Fruit fly (Drosophila melanogaster) whole organism, prepupa: ENCODE results near the gene Nrd1.
A peak's percentile ranks its signal among the peaks of the same experiment; 100 is the strongest.

ENCODE experiments used
- Blimp-1 ChIP-seq: fragments of 200-800 bp; sonication (Bioruptor generic); optimal IDR thresholded peaks from 3 replicates; lab custom pipeline; 2017; ENCODE audit warnings: missing biosample characterization, missing genetic modification characterization, mild to moderate bottlenecking, moderate library complexity, missing genetic modification reagents
- CG10631 ChIP-seq: fragments of 200-800 bp; sonication (Bioruptor generic); optimal IDR thresholded peaks from 2 replicates; lab custom pipeline; 2016; ENCODE audit warnings: missing biosample characterization, missing genetic modification characterization
- CG10669 ChIP-seq: fragments of 200-800 bp; sonication (Bioruptor generic); optimal IDR thresholded peaks from 3 replicates; lab custom pipeline; 2018; ENCODE audit warnings: missing biosample characterization, mild to moderate bottlenecking, missing genetic modification characterization, moderate library complexity
- CG11294 ChIP-seq: fragments of 200-800 bp; sonication (Bioruptor generic); IDR thresholded peaks from 2 replicates; pipeline ENCODE4 v1.3.6; 2022; ENCODE audit warnings: missing biosample characterization, missing genetic modification characterization
- CG11762 ChIP-seq: fragments of 200-800 bp; sonication (Bioruptor generic); optimal IDR thresholded peaks from 3 replicates; lab custom pipeline; 2016; ENCODE audit warnings: missing biosample characterization, missing genetic modification characterization; ENCODE audit not compliant: insufficient read depth
- CG11902 ChIP-seq: fragments of 200-800 bp; sonication (Bioruptor generic); optimal IDR thresholded peaks from 3 replicates; lab custom pipeline; 2016; ENCODE audit warnings: missing biosample characterization, missing genetic modification characterization
- CG15336 ChIP-seq: fragments of 200-800 bp; sonication (Bioruptor generic); IDR thresholded peaks from 2 replicates; pipeline ENCODE4 v1.3.6; 2022; ENCODE audit warnings: missing biosample characterization, missing genetic modification characterization
- CG1621 ChIP-seq: fragments of 200-800 bp; sonication (Bioruptor generic); optimal IDR thresholded peaks from 3 replicates; lab custom pipeline; 2018; ENCODE audit warnings: missing biosample characterization, mild to moderate bottlenecking, missing genetic modification characterization
- CG16779 ChIP-seq: fragments of 200-800 bp; sonication (Bioruptor generic); optimal IDR thresholded peaks from 3 replicates; lab custom pipeline; 2017; ENCODE audit warnings: missing biosample characterization, mild to moderate bottlenecking, missing genetic modification characterization
- CG3032 ChIP-seq: fragments of 200-800 bp; optimal IDR thresholded peaks from 2 replicates; lab custom pipeline; 2019; ENCODE audit warnings: missing biosample characterization, mild to moderate bottlenecking, missing genetic modification characterization, moderate library complexity
- CG31627 ChIP-seq: fragments of 200-800 bp; sonication (Bioruptor generic); optimal IDR thresholded peaks from 3 replicates; lab custom pipeline; 2016; ENCODE audit warnings: missing biosample characterization, missing genetic modification characterization
- CG32006 ChIP-seq: fragments of 200-800 bp; sonication (Bioruptor generic); optimal IDR thresholded peaks from 3 replicates; lab custom pipeline; 2017; ENCODE audit warnings: missing biosample characterization, mild to moderate bottlenecking, missing genetic modification characterization
- CG34406 ChIP-seq: fragments of 200-800 bp; sonication (Bioruptor generic); optimal IDR thresholded peaks from 3 replicates; lab custom pipeline; 2016; ENCODE audit warnings: missing biosample characterization, missing genetic modification characterization
- CG3919 ChIP-seq: fragments of 200-800 bp; sonication (Bioruptor generic); optimal IDR thresholded peaks from 3 replicates; lab custom pipeline; 2016; ENCODE audit warnings: missing biosample characterization, missing genetic modification characterization
- CG4318 ChIP-seq: fragments of 200-800 bp; sonication (Bioruptor generic); optimal IDR thresholded peaks from 3 replicates; lab custom pipeline; 2017; ENCODE audit warnings: missing biosample characterization, mild to moderate bottlenecking, missing genetic modification characterization
- CG6163 ChIP-seq: fragments of 200-800 bp; sonication (Bioruptor generic); IDR thresholded peaks from 3 replicates; pipeline ENCODE4 v1.3.6; 2022; ENCODE audit warnings: missing biosample characterization, missing genetic modification characterization
- CG6276 ChIP-seq: fragments of 200-800 bp; sonication (Bioruptor generic); optimal IDR thresholded peaks from 2 replicates; lab custom pipeline; 2017; ENCODE audit warnings: missing biosample characterization, mild to moderate bottlenecking, missing genetic modification characterization
- CG6792 ChIP-seq: fragments of 200-800 bp; sonication (Bioruptor generic); optimal IDR thresholded peaks from 3 replicates; lab custom pipeline; 2016; ENCODE audit warnings: missing biosample characterization, missing genetic modification characterization
- CG6808 ChIP-seq: fragments of 200-800 bp; sonication (Bioruptor generic); optimal IDR thresholded peaks from 3 replicates; lab custom pipeline; 2017; ENCODE audit warnings: missing biosample characterization, missing genetic modification characterization, mild to moderate bottlenecking, moderate library complexity, missing genetic modification reagents
- CG6854 ChIP-seq: fragments of 200-800 bp; sonication (Bioruptor generic); optimal IDR thresholded peaks from 2 replicates; lab custom pipeline; 2017; ENCODE audit warnings: missing biosample characterization, mild to moderate bottlenecking, missing genetic modification characterization
- CG8119 ChIP-seq: fragments of 200-800 bp; sonication (Bioruptor generic); IDR thresholded peaks from 3 replicates; pipeline ENCODE4 v1.3.6; 2022; ENCODE audit warnings: missing biosample characterization, missing genetic modification characterization
- CG8632 ChIP-seq: fragments of 200-800 bp; sonication (Bioruptor generic); optimal IDR thresholded peaks from 3 replicates; lab custom pipeline; 2016; ENCODE audit warnings: missing biosample characterization, missing genetic modification characterization
- CG9139 ChIP-seq: fragments of 200-800 bp; sonication (Bioruptor generic); optimal IDR thresholded peaks from 3 replicates; lab custom pipeline; 2017; ENCODE audit warnings: missing biosample characterization, mild to moderate bottlenecking, missing genetic modification characterization
- Eip75B ChIP-seq: fragments of 200-800 bp; sonication (Bioruptor generic); optimal IDR thresholded peaks from 3 replicates; lab custom pipeline; 2016; ENCODE audit warnings: missing biosample characterization, missing genetic modification characterization
- Eip78C ChIP-seq: fragments of 200-800 bp; sonication (Bioruptor generic); peaks from one replicate; lab custom pipeline; 2016; ENCODE audit warnings: missing biosample characterization, missing genetic modification characterization
- Ets21C ChIP-seq: fragments of 200-800 bp; sonication (Bioruptor generic); optimal IDR thresholded peaks from 3 replicates; lab custom pipeline; 2016; ENCODE audit warnings: missing biosample characterization, missing genetic modification characterization
- Gug ChIP-seq: fragments of 200-800 bp; sonication (Bioruptor generic); IDR thresholded peaks from 2 replicates; pipeline ENCODE4 v1.3.6; 2022; ENCODE audit warnings: missing biosample characterization, missing genetic modification characterization
- Hr38 ChIP-seq: sonication (Bioruptor generic); optimal IDR thresholded peaks from 2 replicates; lab custom pipeline; 2016; ENCODE audit warnings: missing biosample characterization, missing genetic modification characterization
- Hr39 ChIP-seq: fragments of 200-800 bp; sonication (Bioruptor generic); optimal IDR thresholded peaks from 2 replicates; lab custom pipeline; 2016; ENCODE audit warnings: missing biosample characterization, missing genetic modification characterization
- Lpt ChIP-seq: fragments of 200-800 bp; sonication (Bioruptor generic); optimal IDR thresholded peaks from 3 replicates; lab custom pipeline; 2016; ENCODE audit warnings: missing biosample characterization, missing genetic modification characterization
- Smox ChIP-seq: fragments of 200-800 bp; sonication (Bioruptor generic); optimal IDR thresholded peaks from 3 replicates; lab custom pipeline; 2016; ENCODE audit warnings: missing biosample characterization, missing genetic modification characterization
- Sox102F ChIP-seq: fragments of 200-800 bp; sonication (Bioruptor generic); optimal IDR thresholded peaks from 2 replicates; lab custom pipeline; 2016; ENCODE audit warnings: missing biosample characterization, mild to moderate bottlenecking, missing genetic modification characterization
- Sox14 ChIP-seq: fragments of 200-800 bp; sonication (Bioruptor generic); optimal IDR thresholded peaks from 3 replicates; lab custom pipeline; 2016; ENCODE audit warnings: missing biosample characterization, missing genetic modification characterization
- acj6 ChIP-seq: fragments of 200-800 bp; sonication (Bioruptor generic); optimal IDR thresholded peaks from 3 replicates; lab custom pipeline; 2016; ENCODE audit warnings: missing biosample characterization, missing genetic modification characterization
- cyc ChIP-seq: fragments of 200-800 bp; sonication (Bioruptor generic); optimal IDR thresholded peaks from 3 replicates; lab custom pipeline; 2016; ENCODE audit warnings: missing biosample characterization, missing genetic modification characterization
- eg ChIP-seq: fragments of 200-800 bp; sonication (Bioruptor generic); IDR thresholded peaks from 3 replicates; pipeline ENCODE4 v1.3.6; 2022; ENCODE audit warnings: missing biosample characterization, missing genetic modification characterization
- fd59A ChIP-seq: fragments of 200-800 bp; sonication (Bioruptor generic); optimal IDR thresholded peaks from 2 replicates; lab custom pipeline; 2017; ENCODE audit warnings: missing biosample characterization, mild to moderate bottlenecking, missing genetic modification characterization, missing genetic modification reagents
- fkh ChIP-seq: fragments of 200-800 bp; sonication (Bioruptor generic); optimal IDR thresholded peaks from 3 replicates; lab custom pipeline; 2017; ENCODE audit warnings: missing biosample characterization, mild to moderate bottlenecking, missing genetic modification characterization, moderate library complexity
- lz ChIP-seq: fragments of 200-800 bp; sonication (Bioruptor generic); optimal IDR thresholded peaks from 3 replicates; lab custom pipeline; 2016; ENCODE audit warnings: missing biosample characterization, missing genetic modification characterization
- pdm3 ChIP-seq: fragments of 200-800 bp; sonication (Bioruptor generic); optimal IDR thresholded peaks from 3 replicates; lab custom pipeline; 2016; ENCODE audit warnings: missing biosample characterization, missing genetic modification characterization
- salr ChIP-seq, 2 experiments: fragments of 200-800 bp; sonication (Bioruptor generic); optimal IDR thresholded peaks; 3 replicates each; lab custom pipeline; 2016 to 2018; ENCODE audit warnings: missing biosample characterization in 2 of 2, missing genetic modification characterization in 2 of 2, mild to moderate bottlenecking in 1 of 2
- ss ChIP-seq, 2 experiments: fragments of 200-800 bp; sonication (Bioruptor generic); optimal IDR thresholded peaks; 2 replicates in 1 of 2; 3 replicates in 1 of 2; lab custom pipeline; 2017 to 2018; ENCODE audit warnings: mild to moderate bottlenecking in 2 of 2, missing biosample characterization in 2 of 2, missing genetic modification characterization in 2 of 2, moderate library complexity in 1 of 2
- svp ChIP-seq: fragments of 200-800 bp; sonication (Bioruptor generic); peaks from one replicate; lab custom pipeline; 2016; ENCODE audit warnings: missing biosample characterization, missing genetic modification characterization
- vri ChIP-seq: fragments of 200-800 bp; sonication (Bioruptor generic); optimal IDR thresholded peaks from 3 replicates; lab custom pipeline; 2016; ENCODE audit warnings: missing biosample characterization, mild to moderate bottlenecking, missing genetic modification characterization

Gene Nrd1

dm6 chrX:11868866-11869265 lies at the start of gene Nrd1, which contains the start of gene CG1847:
TSS of gene Nrd1 (minus strand) at chrX:11868893.
TSS of gene CG1847 (plus strand) at chrX:11869170.
- no peak for TF ChIP-seq acj6 (GFP tag; lab: Kevin White, UChicago)
- TF ChIP-seq CG11902 (GFP tag; lab: Kevin White, UChicago) = no peak
- TF ChIP-seq cyc (GFP tag; lab: Kevin White, UChicago) = no peak
- TF ChIP-seq vri (GFP tag; lab: Kevin White, UChicago) = no peak
- TF ChIP-seq Smox (GFP tag; lab: Kevin White, UChicago) = no peak
- no peak for TF ChIP-seq Hr39 (GFP tag; lab: Kevin White, UChicago)
- TF ChIP-seq fkh (GFP tag; lab: Kevin White, UChicago) = no peak
- no peak for TF ChIP-seq CG6792 (GFP tag; lab: Kevin White, UChicago)
- TF ChIP-seq fd59A (GFP tag; lab: Kevin White, UChicago) = no peak
- TF ChIP-seq CG15336 (GFP tag; lab: Robert Waterston, UW) = no peak
- no peak for TF ChIP-seq Lpt (GFP tag; lab: Kevin White, UChicago)
- TF ChIP-seq Blimp-1 = no peak
- TF ChIP-seq CG8632 (GFP tag; lab: Kevin White, UChicago) = no peak
- TF ChIP-seq Sox14 (GFP tag; lab: Kevin White, UChicago) = no peak

DNA sequence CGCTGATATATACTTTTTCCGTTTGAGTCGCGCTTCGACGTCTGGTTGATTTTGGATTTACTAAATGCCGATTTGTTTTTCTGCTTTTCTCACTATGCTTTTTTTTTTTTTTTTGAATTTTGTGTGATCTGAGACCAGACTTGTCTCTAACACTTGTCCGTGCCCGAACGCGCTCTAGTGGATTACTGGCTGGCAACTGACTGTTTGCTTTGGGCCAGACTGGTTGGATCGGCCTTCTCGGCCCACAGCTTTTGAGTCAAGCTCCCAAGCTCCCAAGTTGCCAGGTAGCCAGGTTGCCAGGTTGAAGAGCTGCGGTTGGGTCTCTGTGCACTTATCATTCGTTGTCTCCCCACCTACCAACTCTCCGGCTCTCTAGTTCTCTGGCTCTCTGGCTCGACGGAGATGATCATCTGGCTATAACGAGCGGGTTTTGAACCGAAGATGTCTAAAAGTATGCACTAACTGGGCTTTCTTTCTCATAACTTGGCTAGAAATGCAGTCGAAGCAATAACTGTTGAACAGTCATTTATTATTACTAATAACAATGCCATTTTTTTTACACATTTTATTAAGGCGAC lies 48.5 kb upstream of the Nrd1 start, which contains the start of gene pot:
TSS of gene pot (minus strand) at position 205 of the 578 bp plus-strand sequence.
- TF ChIP-seq CG3032 (tag; lab: Kevin White, UChicago) (no peak), eg (GFP tag; lab: Robert Waterston, UW) (peak; percentile 49; the same call in 1 of the 3 replicates), lz (GFP tag; lab: Kevin White, UChicago) (no peak), Ets21C (GFP tag; lab: Kevin White, UChicago) (no peak), Lpt (GFP tag; lab: Kevin White, UChicago) (peak; percentile 15), CG11902 (GFP tag; lab: Kevin White, UChicago) (no peak), fkh (GFP tag; lab: Kevin White, UChicago) (peak; percentile 15), Blimp-1 (no peak), Hr39 (GFP tag; lab: Kevin White, UChicago) (no peak), CG1621 (tag; lab: Kevin White, UChicago) (no peak), Sox102F (GFP tag; lab: Kevin White, UChicago) (peak; percentile 13), salr (GFP tag; optimal IDR thresholded peaks at IDR 0.05; lab: Kevin White, UChicago) (no peak), pdm3 (GFP tag; lab: Kevin White, UChicago) (no peak), CG6276 (GFP tag; lab: Kevin White, UChicago) (peak; percentile 27), Eip75B (GFP tag; lab: Kevin White, UChicago) (no peak), CG8632 (GFP tag; lab: Kevin White, UChicago) (no peak), CG16779 (tag; lab: Kevin White, UChicago) (no peak), CG32006 (GFP tag; lab: Kevin White, UChicago) (peak; percentile 6), CG3919 (GFP tag; lab: Kevin White, UChicago) (no peak), cyc (GFP tag; lab: Kevin White, UChicago) (no peak), svp (GFP tag; lab: Kevin White, UChicago) (no peak), CG15336 (GFP tag; lab: Robert Waterston, UW) (0 out of 2 replicates have a peak, but pooled peaks have one; percentile 20), CG11294 (GFP tag; lab: Robert Waterston, UW) (no peak), CG8119 (GFP tag; lab: Robert Waterston, UW) (no peak; the same call in 2 of the 3 replicates), CG11762 (GFP tag; lab: Kevin White, UChicago) (no peak), CG34406 (GFP tag; lab: Kevin White, UChicago) (no peak), Gug (GFP tag; lab: Robert Waterston, UW) (no peak), CG10669 (GFP tag; lab: Kevin White, UChicago) (no peak), ss (GFP tag; optimal IDR thresholded peaks at IDR 0.05; lab: Kevin White, UChicago) (no peak), fd59A (GFP tag; lab: Kevin White, UChicago) (no peak), Hr38 (GFP tag; lab: Kevin White, UChicago) (no peak), CG4318 (GFP tag; lab: Kevin White, UChicago) (no peak), Eip78C (GFP tag; lab: Kevin White, UChicago) (peak; percentile 50), CG6792 (GFP tag; lab: Kevin White, UChicago) (no peak), CG6163 (GFP tag; lab: Robert Waterston, UW) (0 out of 3 replicates have a peak, but pooled peaks have one; percentile 12), Smox (GFP tag; lab: Kevin White, UChicago) (no peak), CG31627 (no peak), CG6808 (peak; percentile 23), CG9139 (GFP tag; lab: Kevin White, UChicago) (peak; percentile 5), CG6854 (GFP tag; lab: Kevin White, UChicago) (peak; percentile 22), CG10631 (GFP tag; lab: Kevin White, UChicago) (no peak)
